Worm (Caenorhabditis elegans) whole organism, mixed stage, embryonic: ENCODE data around the gene irld-11.

Experiments used
- M03D4.4 ChIP-seq: sonication (generic microtip); optimal IDR thresholded peaks from 2 replicates; lab custom pipeline; 2017; ENCODE audit warnings: mild to moderate bottlenecking, missing genetic modification characterization, missing compliant biosample characterization
- bed-3 ChIP-seq: fragments of 200-800 bp; sonication (Bioruptor generic); optimal IDR thresholded peaks from 3 replicates; lab custom pipeline; 2018; ENCODE audit warnings: mild to moderate bottlenecking, missing genetic modification characterization, moderate library complexity, missing compliant biosample characterization
- blmp-1 ChIP-seq: fragments of 150-350 bp; optimal IDR thresholded peaks from 2 replicates; lab custom pipeline; 2014; ENCODE audit warnings: missing biosample characterization, missing genetic modification characterization
- ceh-39 ChIP-seq: fragments of 150-350 bp; optimal IDR thresholded peaks from 2 replicates; lab custom pipeline; 2014; ENCODE audit warnings: missing biosample characterization, missing genetic modification characterization
- ceh-43 ChIP-seq: fragments of 200-800 bp; sonication (Bioruptor generic); optimal IDR thresholded peaks from 2 replicates; lab custom pipeline; 2018; ENCODE audit warnings: mild to moderate bottlenecking, missing genetic modification characterization, moderate library complexity, missing compliant biosample characterization
- ceh-83 ChIP-seq: fragments of 200-800 bp; sonication (Bioruptor generic); optimal IDR thresholded peaks from 2 replicates; lab custom pipeline; 2018; ENCODE audit warnings: mild to moderate bottlenecking, missing genetic modification characterization, missing compliant biosample characterization
- ces-1 ChIP-seq: fragments of 150-350 bp; optimal IDR thresholded peaks from 2 replicates; lab custom pipeline; 2014; ENCODE audit warnings: missing biosample characterization, missing genetic modification reagents, missing genetic modification characterization
- cnd-1 ChIP-seq: fragments of 200-800 bp; sonication (Bioruptor generic); optimal IDR thresholded peaks from 2 replicates; lab custom pipeline; 2018; ENCODE audit warnings: mild to moderate bottlenecking, missing genetic modification characterization, missing compliant biosample characterization
- elt-1 ChIP-seq: sonication (generic microtip); optimal IDR thresholded peaks from 2 replicates; lab custom pipeline; 2017; ENCODE audit warnings: missing genetic modification characterization, mild to moderate bottlenecking, missing compliant biosample characterization, antibody characterized with exemption, moderate library complexity, borderline replicate concordance; ENCODE audit not compliant: insufficient read depth
- elt-3 ChIP-seq: fragments of 150-350 bp; optimal IDR thresholded peaks from 2 replicates; lab custom pipeline; 2014; ENCODE audit warnings: missing biosample characterization, missing genetic modification characterization
- flh-1 ChIP-seq: fragments of 200-800 bp; sonication (Bioruptor generic); optimal IDR thresholded peaks from 2 replicates; lab custom pipeline; 2018; ENCODE audit warnings: mild to moderate bottlenecking, missing genetic modification characterization, moderate library complexity, missing compliant biosample characterization
- ham-2 ChIP-seq: fragments of 200-800 bp; sonication (Bioruptor generic); optimal IDR thresholded peaks from 2 replicates; lab custom pipeline; 2018; ENCODE audit warnings: mild to moderate bottlenecking, missing genetic modification characterization, missing compliant biosample characterization
- hlh-1 ChIP-seq: fragments of 150-350 bp; optimal IDR thresholded peaks from 2 replicates; lab custom pipeline; 2014; ENCODE audit warnings: missing biosample characterization, missing genetic modification reagents, missing genetic modification characterization
- lin-13 ChIP-seq: fragments of 150-350 bp; optimal IDR thresholded peaks from 2 replicates; lab custom pipeline; 2014; ENCODE audit warnings: missing biosample characterization, missing genetic modification characterization
- lin-32 ChIP-seq: fragments of 200-800 bp; sonication (Bioruptor generic); optimal IDR thresholded peaks from 2 replicates; lab custom pipeline; 2018; ENCODE audit warnings: mild to moderate bottlenecking, missing genetic modification characterization, missing compliant biosample characterization
- lsy-2 ChIP-seq: fragments of 150-350 bp; optimal IDR thresholded peaks from 2 replicates; lab custom pipeline; 2014; ENCODE audit warnings: missing biosample characterization, missing genetic modification characterization
- mab-5 ChIP-seq: fragments of 150-350 bp; optimal IDR thresholded peaks from 2 replicates; lab custom pipeline; 2014; ENCODE audit warnings: missing biosample characterization, missing genetic modification characterization
- mls-2 ChIP-seq: sonication (generic microtip); optimal IDR thresholded peaks from 2 replicates; lab custom pipeline; 2016; ENCODE audit warnings: mild to moderate bottlenecking, missing genetic modification characterization, moderate library complexity, missing compliant biosample characterization
- nhr-12 ChIP-seq: fragments of 150-350 bp; optimal IDR thresholded peaks from 2 replicates; lab custom pipeline; 2014; ENCODE audit warnings: missing biosample characterization, missing genetic modification characterization
- nhr-2 ChIP-seq: fragments of 150-350 bp; optimal IDR thresholded peaks from 2 replicates; lab custom pipeline; 2014; ENCODE audit warnings: missing biosample characterization, missing genetic modification characterization
- nhr-237 ChIP-seq: fragments of 150-350 bp; optimal IDR thresholded peaks from 2 replicates; lab custom pipeline; 2014; ENCODE audit warnings: missing biosample characterization, missing genetic modification characterization
- nhr-28 ChIP-seq: fragments of 150-350 bp; optimal IDR thresholded peaks from 2 replicates; lab custom pipeline; 2014; ENCODE audit warnings: missing biosample characterization, missing genetic modification characterization
- nhr-76 ChIP-seq: sonication (generic microtip); optimal IDR thresholded peaks from 2 replicates; lab custom pipeline; 2017; ENCODE audit warnings: missing biosample characterization, missing genetic modification characterization
- pha-4 ChIP-seq: fragments of 150-350 bp; optimal IDR thresholded peaks from 2 replicates; lab custom pipeline; 2018; ENCODE audit warnings: missing biosample characterization, missing genetic modification reagents, missing genetic modification characterization
- sem-2 ChIP-seq: fragments of 200-800 bp; sonication (Bioruptor generic); optimal IDR thresholded peaks from 2 replicates; lab custom pipeline; 2018; ENCODE audit warnings: mild to moderate bottlenecking, missing genetic modification characterization, missing compliant biosample characterization
- snpc-4 ChIP-seq: fragments of 150-350 bp; optimal IDR thresholded peaks from 2 replicates; lab custom pipeline; 2014; ENCODE audit warnings: missing biosample characterization, missing genetic modification characterization
- sptf-1 ChIP-seq: sonication (generic microtip); optimal IDR thresholded peaks from 2 replicates; lab custom pipeline; 2017; ENCODE audit warnings: mild to moderate bottlenecking, missing genetic modification characterization, moderate library complexity, missing compliant biosample characterization
- tbx-8 ChIP-seq: fragments of 200-800 bp; sonication (Bioruptor generic); optimal IDR thresholded peaks from 2 replicates; lab custom pipeline; 2018; ENCODE audit warnings: mild to moderate bottlenecking, missing genetic modification characterization, moderate library complexity, missing compliant biosample characterization
- unc-120 ChIP-seq: sonication (generic microtip); optimal IDR thresholded peaks from 2 replicates; lab custom pipeline; 2017; ENCODE audit warnings: missing genetic modification characterization, missing compliant biosample characterization; ENCODE audit not compliant: poor library complexity, severe bottlenecking
- unc-39 ChIP-seq: fragments of 150-350 bp; optimal IDR thresholded peaks from 2 replicates; lab custom pipeline; 2014; ENCODE audit warnings: missing biosample characterization, missing genetic modification characterization
- unc-62 ChIP-seq: fragments of 150-350 bp; optimal IDR thresholded peaks from 2 replicates; lab custom pipeline; 2014; ENCODE audit warnings: missing biosample characterization, missing genetic modification reagents, missing genetic modification characterization
- zip-8 ChIP-seq: fragments of 150-350 bp; optimal IDR thresholded peaks from 2 replicates; lab custom pipeline; 2014; ENCODE audit warnings: missing biosample characterization, missing genetic modification characterization
- ztf-11 ChIP-seq: fragments of 150-350 bp; optimal IDR thresholded peaks from 2 replicates; lab custom pipeline; 2014; ENCODE audit warnings: missing biosample characterization, missing genetic modification characterization

irld-11 gene

ce11 chrV:1654845-1655244 is at the start of gene irld-11:
Gene irld-11, plus strand, starts transcription at chrV:1655145.
- TF ChIP-seq ham-2 (GFP tag; lab: Kevin White, UChicago) (no peak), hlh-1 (no peak), ztf-11 (tag; lab: Kevin White, UChicago) (no peak), snpc-4 (tag; lab: Kevin White, UChicago) (no peak), elt-1 (tag; lab: Kevin White, UChicago) (no peak), nhr-76 (no peak), ces-1 (GFP tag; lab: Kevin White, UChicago) (no peak), mls-2 (no peak), unc-39 (no peak)

ce11 chrV:1607790-1608189 is 47.2 kb upstream of the irld-11 start, which contains the start of gene nhr-178:
Gene nhr-178, minus strand, starts transcription at chrV:1607953.
- TF ChIP-seq unc-120 (tag; lab: Kevin White, UChicago), result no peak
- TF ChIP-seq flh-1 (GFP tag; lab: Kevin White, UChicago), result no peak
- no peak for TF ChIP-seq mls-2
- TF ChIP-seq zip-8 (tag; lab: Kevin White, UChicago), result no peak
- TF ChIP-seq lin-13 (tag; lab: Kevin White, UChicago), result no peak
- no peak for TF ChIP-seq bed-3 (GFP tag; lab: Kevin White, UChicago)
- no peak for TF ChIP-seq nhr-2 (tag; lab: Kevin White, UChicago)
- no peak for TF ChIP-seq elt-1 (tag; lab: Kevin White, UChicago)
- TF ChIP-seq nhr-28 (tag; lab: Kevin White, UChicago), result no peak
- no peak for TF ChIP-seq ceh-39
- TF ChIP-seq lin-32 (GFP tag; lab: Kevin White, UChicago), result no peak
- TF ChIP-seq ztf-11 (tag; lab: Kevin White, UChicago), result no peak
- no peak for TF ChIP-seq cnd-1 (tag; lab: Kevin White, UChicago)
- no peak for TF ChIP-seq lsy-2 (tag; lab: Kevin White, UChicago)
- TF ChIP-seq elt-3 (tag; lab: Kevin White, UChicago), result no peak
- no peak for TF ChIP-seq M03D4.4 (tag; lab: Kevin White, UChicago)
- TF ChIP-seq ces-1 (GFP tag; lab: Kevin White, UChicago), result no peak
- no peak for TF ChIP-seq nhr-237 (tag; lab: Kevin White, UChicago)

ce11 chrV:1610097-1610496 is 44.8 kb upstream of the irld-11 start, which contains the start of gene nhr-177:
Gene nhr-177, plus strand, starts transcription at chrV:1610263.
- TF ChIP-seq blmp-1 (tag; lab: Kevin White, UChicago) (no peak), lsy-2 (tag; lab: Kevin White, UChicago) (no peak), ham-2 (GFP tag; lab: Kevin White, UChicago) (no peak), lin-13 (tag; lab: Kevin White, UChicago) (no peak), pha-4 (no peak), nhr-12 (tag; lab: Kevin White, UChicago) (no peak), unc-120 (tag; lab: Kevin White, UChicago) (no peak), mls-2 (no peak), sptf-1 (no peak), ceh-39 (no peak), nhr-2 (tag; lab: Kevin White, UChicago) (no peak), ceh-43 (GFP tag; lab: Kevin White, UChicago) (no peak), nhr-76 (no peak), snpc-4 (tag; lab: Kevin White, UChicago) (no peak), sem-2 (GFP tag; lab: Kevin White, UChicago) (no peak), nhr-237 (tag; lab: Kevin White, UChicago) (no peak), ceh-83 (GFP tag; lab: Kevin White, UChicago) (no peak), tbx-8 (GFP tag; lab: Kevin White, UChicago) (no peak), zip-8 (tag; lab: Kevin White, UChicago) (no peak)

- TF ChIP-seq unc-62 (no peak), mab-5 (no peak)
Measured at ce11 chrV:1611570-1611969, 43.4 kb upstream of the irld-11 start.

ce11 chrV:1614726-1615125 is 40.2 kb upstream of the irld-11 start, which contains the start of gene srbc-41:
Gene srbc-41, minus strand, starts transcription at chrV:1614826.
- TF ChIP-seq ztf-11 (tag; lab: Kevin White, UChicago) (no peak), bed-3 (GFP tag; lab: Kevin White, UChicago) (no peak), elt-1 (tag; lab: Kevin White, UChicago) (no peak), unc-120 (tag; lab: Kevin White, UChicago) (no peak), ces-1 (GFP tag; lab: Kevin White, UChicago) (no peak), M03D4.4 (tag; lab: Kevin White, UChicago) (no peak), hlh-1 (no peak), unc-39 (no peak)
